Fruit fly (Drosophila melanogaster): ENCODE measurements around the gene CG13685.

Gene CG13685

DNA sequence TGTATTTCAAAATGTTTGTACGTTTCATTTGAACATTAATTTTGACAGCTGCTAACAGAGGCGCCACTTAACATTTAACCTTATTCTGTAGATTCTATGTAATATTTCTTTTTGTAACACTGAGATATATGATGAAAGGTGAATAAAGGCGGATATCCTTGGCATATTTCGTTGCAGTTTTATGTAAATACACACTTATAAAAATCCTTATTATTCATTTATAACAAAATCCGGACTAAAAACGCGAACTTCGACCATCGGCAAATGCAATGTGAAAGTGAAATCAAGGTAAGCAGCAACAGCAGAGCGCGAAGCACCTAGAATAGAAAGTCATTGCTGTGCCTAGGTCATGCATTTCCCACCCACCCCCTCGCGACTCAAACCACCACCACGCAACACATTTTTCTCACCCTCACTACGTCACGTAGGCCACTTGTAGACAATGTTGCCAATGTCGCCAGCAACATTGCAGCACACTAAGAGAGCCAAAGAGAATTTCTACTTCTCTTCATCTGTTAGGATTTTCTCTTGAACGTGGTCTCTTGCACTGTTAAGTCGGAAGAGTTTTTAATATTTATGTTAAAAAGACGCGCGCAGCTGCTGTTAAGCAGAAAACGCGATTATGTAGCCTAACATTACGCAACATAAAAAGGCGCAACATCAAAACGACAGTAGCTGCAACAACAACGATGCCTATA lies 34.4 kb downstream of the CG13685 start (continued):
- TF ChIP-seq CG4424 (GFP tag; optimal IDR thresholded peaks at IDR 0.05) (no peak), CG31441 (GFP tag; IDR thresholded peaks at IDR 0.05) (no peak), Usf (GFP tag; optimal IDR thresholded peaks at IDR 0.05) (no peak), CG8359 (GFP tag; optimal IDR thresholded peaks at IDR 0.05; ENCODE audit: borderline replicate concordance) (peak; percentile 74), Trl (optimal IDR thresholded peaks at IDR 0.05) (peak; percentile 91), Trl (GFP tag; optimal IDR thresholded peaks at IDR 0.05) (no peak), cg (GFP tag; optimal IDR thresholded peaks at IDR 0.05) (peak; percentile 30), pros (GFP tag; optimal IDR thresholded peaks at IDR 0.05) (peak; percentile 45), CG1647 (GFP tag; optimal IDR thresholded peaks at IDR 0.05) (no peak), gcm (GFP tag; optimal IDR thresholded peaks at IDR 0.05) (no peak), PHDP (tag; optimal IDR thresholded peaks at IDR 0.05) (no peak), sqz (GFP tag; optimal IDR thresholded peaks at IDR 0.05) (no peak), Dll (GFP tag; IDR thresholded peaks at IDR 0.05; ENCODE audit: partially characterized antibody) (peak; percentile 43; the same call in 1 of the 4 replicates), Side (GFP tag; optimal IDR thresholded peaks at IDR 0.05) (no peak), CG7745 (tag; optimal IDR thresholded peaks at IDR 0.05) (no peak), CG3163 (GFP tag; optimal IDR thresholded peaks at IDR 0.05) (peak; percentile 98), Hr78 (GFP tag; optimal IDR thresholded peaks at IDR 0.05) (peak in 1 of 2 experiments; percentile 17), hbn (GFP tag; IDR thresholded peaks at IDR 0.05; ENCODE audit: partially characterized antibody) (0 out of 2 replicates have a peak, but pooled peaks have one; percentile 39), CG9437 (GFP tag; optimal IDR thresholded peaks at IDR 0.05) (peak; percentile 92), CG11504 (tag; optimal IDR thresholded peaks at IDR 0.05) (peak; percentile 100), ase (GFP tag; IDR thresholded peaks at IDR 0.05) (no peak)

DNA sequence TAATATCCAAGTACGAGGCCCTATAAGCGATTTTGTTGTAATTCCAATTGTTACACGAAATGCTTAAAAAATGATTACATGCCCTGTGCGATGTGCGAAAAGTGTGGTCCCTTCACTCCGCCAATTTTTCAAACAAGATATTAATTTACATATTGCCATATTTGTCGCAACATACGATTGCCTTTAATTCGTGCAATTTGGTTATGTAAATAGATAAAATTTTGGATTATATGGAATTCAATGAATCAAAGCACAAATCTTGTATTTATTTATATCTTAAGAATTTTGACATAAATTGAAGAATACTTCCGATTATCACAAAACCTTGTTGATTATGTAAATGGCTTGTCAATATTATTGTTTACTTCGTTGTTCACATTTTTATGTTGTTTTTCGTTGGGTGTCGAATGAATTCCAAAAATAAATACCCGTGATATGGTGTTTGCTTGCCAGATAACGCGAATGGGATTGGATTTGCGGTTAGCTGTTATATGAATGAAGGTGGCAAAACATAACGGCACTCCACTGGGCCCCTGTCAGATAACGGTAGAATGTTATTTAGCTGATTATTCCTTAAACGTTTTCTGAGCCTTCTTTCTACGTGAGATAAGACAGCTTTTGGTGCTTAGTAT lies 35.0 kb downstream of the CG13685 start:
- TF ChIP-seq sens (GFP tag) (peak; percentile 36), sr (GFP tag; IDR thresholded peaks at IDR 0.05) (no peak), fd3F (GFP tag; optimal IDR thresholded peaks at IDR 0.05) (peak; percentile 70), CG8478 (optimal IDR thresholded peaks at IDR 0.05) (no peak), BtbVII (GFP tag; optimal IDR thresholded peaks at IDR 0.05) (peak; percentile 53), toy (GFP tag; IDR thresholded peaks at IDR 0.05) (no peak), usp (GFP tag; optimal IDR thresholded peaks at IDR 0.05) (no peak), al (GFP tag; IDR thresholded peaks at IDR 0.05) (no peak), Sox102F (GFP tag; optimal IDR thresholded peaks at IDR 0.05) (no peak), NC2β (GFP tag; optimal IDR thresholded peaks at IDR 0.05) (no peak), kay (GFP tag; optimal IDR thresholded peaks at IDR 0.05) (no peak), Eip74EF (GFP tag; optimal IDR thresholded peaks at IDR 0.05) (peak in 1 of 2 experiments; percentile 25), Antp (GFP tag; optimal IDR thresholded peaks at IDR 0.05) (no peak), lab (GFP tag; optimal IDR thresholded peaks at IDR 0.05) (peak; percentile 73), dmrt99B (tag; optimal IDR thresholded peaks at IDR 0.05) (no peak), CG16779 (GFP tag; IDR thresholded peaks at IDR 0.05) (no peak), cg (GFP tag; optimal IDR thresholded peaks at IDR 0.05) (no peak), sc (optimal IDR thresholded peaks at IDR 0.05) (no peak), sc (GFP tag; optimal IDR thresholded peaks at IDR 0.05) (no peak), fd96Cb (tag; optimal IDR thresholded peaks at IDR 0.05) (no peak), ham (GFP tag; IDR thresholded peaks at IDR 0.05) (no peak), fru (optimal IDR thresholded peaks at IDR 0.05) (no peak), CG8089 (GFP tag; optimal IDR thresholded peaks at IDR 0.05) (no peak), CG9797 (GFP tag; optimal IDR thresholded peaks at IDR 0.05) (no peak), E2f1 (GFP tag; IDR thresholded peaks at IDR 0.05) (no peak; the same call in 1 of the 2 replicates), run (tag; optimal IDR thresholded peaks at IDR 0.05) (peak; percentile 55), p53 (GFP tag; optimal IDR thresholded peaks at IDR 0.05) (no peak), CG4617 (GFP tag; optimal IDR thresholded peaks at IDR 0.05; ENCODE audit: borderline replicate concordance) (no peak), ase (GFP tag; IDR thresholded peaks at IDR 0.05) (no peak), Hr39 (optimal IDR thresholded peaks at IDR 0.05) (no peak), lola (GFP tag; optimal IDR thresholded peaks at IDR 0.05) (no peak)
